Fruit fly (Drosophila melanogaster) whole organism, wandering third instar larva: ENCODE results near the gene CG12301.

Source experiments
- Abd-B ChIP-seq: fragments of >200 bp; optimal IDR thresholded peaks from 2 replicates; lab custom pipeline; 2017; ENCODE audit warnings: missing biosample characterization, missing genetic modification characterization
- CG32264 ChIP-seq: fragments of 200-800 bp; sonication (Bioruptor generic); optimal IDR thresholded peaks from 2 replicates; lab custom pipeline; 2016; ENCODE audit warnings: missing biosample characterization, missing genetic modification characterization
- CG9705 ChIP-seq: fragments of 200-800 bp; sonication (Bioruptor generic); optimal IDR thresholded peaks from 2 replicates; lab custom pipeline; 2018; ENCODE audit warnings: missing biosample characterization, mild to moderate bottlenecking, missing genetic modification characterization
- CrebA ChIP-seq: fragments of 200-800 bp; sonication (Bioruptor generic); optimal IDR thresholded peaks from 2 replicates; lab custom pipeline; 2016; ENCODE audit warnings: missing biosample characterization, mild to moderate bottlenecking, missing genetic modification characterization, borderline replicate concordance
- Dfd ChIP-seq: fragments of >200 bp; optimal IDR thresholded peaks from 2 replicates; lab custom pipeline; 2017; ENCODE audit warnings: missing biosample characterization, missing genetic modification characterization
- Dif ChIP-seq: fragments of 200-275, 200-300 bp; sonication (Bioruptor generic); optimal IDR thresholded peaks from 2 replicates; lab custom pipeline; 2018; ENCODE audit warnings: missing biosample characterization, missing genetic modification characterization; ENCODE audit not compliant: partially characterized antibody
- GATAd ChIP-seq: sonication (Bioruptor generic); optimal IDR thresholded peaks from 2 replicates; lab custom pipeline; 2016; ENCODE audit warnings: missing biosample characterization, missing genetic modification characterization
- HLH106 ChIP-seq: fragments of 200-800 bp; optimal IDR thresholded peaks from 3 replicates; lab custom pipeline; 2019; ENCODE audit warnings: missing biosample characterization, mild to moderate bottlenecking, missing genetic modification characterization, moderate library complexity
- Hnf4 ChIP-seq: fragments of 200-800 bp; sonication (Bioruptor generic); optimal IDR thresholded peaks from 2 replicates; lab custom pipeline; 2016; ENCODE audit warnings: missing biosample characterization, mild to moderate bottlenecking, missing genetic modification characterization
- Hr78 ChIP-seq: fragments of >200 bp; optimal IDR thresholded peaks from 2 replicates; lab custom pipeline; 2017; ENCODE audit warnings: missing biosample characterization, missing genetic modification characterization
- Hr83 ChIP-seq: fragments of 200-300 bp; sonication (Bioruptor generic); optimal IDR thresholded peaks from 2 replicates; lab custom pipeline; 2016; ENCODE audit warnings: missing biosample characterization, mild to moderate bottlenecking, missing genetic modification characterization, moderate library complexity; ENCODE audit not compliant: poor library complexity, severe bottlenecking
- Jra ChIP-seq: sonication (Bioruptor generic); optimal IDR thresholded peaks from 2 replicates; lab custom pipeline; 2016; ENCODE audit warnings: missing biosample characterization, missing genetic modification characterization
- Mio ChIP-seq: sonication (Bioruptor generic); optimal IDR thresholded peaks from 2 replicates; lab custom pipeline; 2016; ENCODE audit warnings: missing biosample characterization, missing genetic modification characterization
- Myc ChIP-seq: fragments of >200 bp; optimal IDR thresholded peaks from 2 replicates; lab custom pipeline; 2017
- N ChIP-seq: fragments of >200 bp; optimal IDR thresholded peaks from 2 replicates; lab custom pipeline; 2018; ENCODE audit warnings: missing biosample characterization, missing external identifiers, missing genetic modification characterization
- OdsH ChIP-seq: fragments of 200-800 bp; sonication (Bioruptor generic); optimal IDR thresholded peaks from 2 replicates; lab custom pipeline; 2016; ENCODE audit warnings: missing biosample characterization, mild to moderate bottlenecking, missing genetic modification characterization
- Rel ChIP-seq, 2 experiments: fragments of 200-800 bp; sonication (Bioruptor generic) in 1 of 2; optimal IDR thresholded peaks; 2 replicates in 1 of 2; 3 replicates in 1 of 2; lab custom pipeline; 2016 to 2019; ENCODE audit warnings: mild to moderate bottlenecking in 2 of 2, missing biosample characterization in 2 of 2, missing genetic modification characterization in 2 of 2, moderate library complexity in 1 of 2
- Sp1 ChIP-seq: fragments of 200-800 bp; sonication (Bioruptor generic); optimal IDR thresholded peaks from 3 replicates; lab custom pipeline; 2019; ENCODE audit warnings: missing biosample characterization, mild to moderate bottlenecking, missing genetic modification characterization, moderate library complexity
- Vsx2 ChIP-seq: fragments of 200-300, 225-300 bp; sonication (Bioruptor generic); optimal IDR thresholded peaks from 2 replicates; lab custom pipeline; 2018; ENCODE audit warnings: missing biosample characterization, missing genetic modification characterization; ENCODE audit not compliant: partially characterized antibody
- br ChIP-seq: fragments of 200-800 bp; sonication (Bioruptor generic); optimal IDR thresholded peaks from 2 replicates; lab custom pipeline; 2016; ENCODE audit warnings: missing biosample characterization, missing genetic modification characterization
- brk ChIP-seq: fragments of 200-800 bp; sonication (Bioruptor generic); optimal IDR thresholded peaks from 2 replicates; lab custom pipeline; 2016; ENCODE audit warnings: missing biosample characterization, mild to moderate bottlenecking, missing genetic modification characterization
- dl ChIP-seq, 2 experiments: fragments of 175-275, 200-275 bp in 1 of 2; fragments of 200-275 bp in 1 of 2; sonication (Bioruptor generic); optimal IDR thresholded peaks; lab custom pipeline; 2018; ENCODE audit warnings: mild to moderate bottlenecking in 2 of 2, missing biosample characterization in 2 of 2, missing genetic modification characterization in 2 of 2, moderate library complexity in 2 of 2; ENCODE audit not compliant: partially characterized antibody in 2 of 2, insufficient read depth in 1 of 2
- dmrt93B ChIP-seq: fragments of 200-800 bp; sonication (Bioruptor generic); optimal IDR thresholded peaks from 2 replicates; lab custom pipeline; 2018; ENCODE audit warnings: missing biosample characterization, mild to moderate bottlenecking, missing genetic modification characterization
- dsf ChIP-seq: sonication (Bioruptor generic); optimal IDR thresholded peaks from 2 replicates; lab custom pipeline; 2016; ENCODE audit warnings: missing biosample characterization, missing genetic modification characterization, borderline replicate concordance
- ey ChIP-seq: fragments of 200-800 bp; sonication (Bioruptor generic); optimal IDR thresholded peaks from 2 replicates; lab custom pipeline; 2016; ENCODE audit warnings: missing biosample characterization, missing genetic modification characterization
- foxo ChIP-seq, 2 experiments: fragments of 200-800 bp; sonication (Bioruptor generic); optimal IDR thresholded peaks; 2 replicates in 1 of 2; 3 replicates in 1 of 2; lab custom pipeline; 2016 to 2017; ENCODE audit warnings: missing biosample characterization in 2 of 2, missing genetic modification characterization in 2 of 2
- fru ChIP-seq: fragments of 200-800 bp; sonication (Bioruptor generic); optimal IDR thresholded peaks from 3 replicates; lab custom pipeline; 2016; ENCODE audit warnings: missing biosample characterization, mild to moderate bottlenecking, missing genetic modification characterization
- h ChIP-seq: fragments of 200-800 bp; sonication (Bioruptor generic); optimal IDR thresholded peaks from 3 replicates; lab custom pipeline; 2016; ENCODE audit warnings: missing biosample characterization, mild to moderate bottlenecking, missing genetic modification characterization
- jim ChIP-seq: fragments of 175-275, 200-325 bp; sonication (Bioruptor generic); optimal IDR thresholded peaks from 2 replicates; lab custom pipeline; 2016; ENCODE audit warnings: missing biosample characterization, mild to moderate bottlenecking, missing genetic modification characterization
- lola ChIP-seq: fragments of >200 bp; optimal IDR thresholded peaks from 2 replicates; lab custom pipeline; 2017; ENCODE audit warnings: missing biosample characterization, missing genetic modification characterization
- pan ChIP-seq: fragments of >200 bp; optimal IDR thresholded peaks from 2 replicates; lab custom pipeline; 2017
- psq ChIP-seq: fragments of 200-800 bp; sonication (Bioruptor generic); optimal IDR thresholded peaks from 3 replicates; lab custom pipeline; 2017; ENCODE audit warnings: missing biosample characterization, mild to moderate bottlenecking, missing genetic modification characterization, moderate library complexity
- rgr ChIP-seq: fragments of 200-800 bp; sonication (Bioruptor generic); optimal IDR thresholded peaks from 3 replicates; lab custom pipeline; 2016; ENCODE audit warnings: missing biosample characterization, mild to moderate bottlenecking, missing genetic modification characterization
- sage ChIP-seq: fragments of 200-800 bp; sonication (Bioruptor generic); optimal IDR thresholded peaks from 2 replicates; lab custom pipeline; 2016; ENCODE audit warnings: missing biosample characterization, mild to moderate bottlenecking, missing genetic modification characterization
- sv ChIP-seq: fragments of 200-800 bp; sonication (Bioruptor generic); optimal IDR thresholded peaks from 3 replicates; lab custom pipeline; 2016; ENCODE audit warnings: missing biosample characterization, missing genetic modification characterization
- tai ChIP-seq: sonication (Bioruptor generic); optimal IDR thresholded peaks from 2 replicates; lab custom pipeline; 2016; ENCODE audit warnings: missing biosample characterization, missing genetic modification characterization
- usp ChIP-seq: fragments of >200 bp; optimal IDR thresholded peaks from 2 replicates; lab custom pipeline; 2017; ENCODE audit warnings: missing biosample characterization, missing genetic modification characterization
- woc ChIP-seq: sonication (Bioruptor generic); optimal IDR thresholded peaks from 2 replicates; lab custom pipeline; 2016; ENCODE audit warnings: missing biosample characterization, mild to moderate bottlenecking, missing genetic modification characterization

CG12301 gene

dm6 chr3L:15548843-15549242, 31.8 kb upstream of the CG12301 start:
- TF ChIP-seq Rel (GFP tag; optimal IDR thresholded peaks at IDR 0.05; lab: Kevin White, UChicago): no peak
- TF ChIP-seq Rel (tag; optimal IDR thresholded peaks at IDR 0.05; lab: Kevin White, UChicago): no peak
- TF ChIP-seq OdsH (GFP tag; lab: Kevin White, UChicago): peak; percentile 40
- no peak for TF ChIP-seq Myc (lab: Kevin White, UChicago)
- no peak for TF ChIP-seq sage (GFP tag; lab: Kevin White, UChicago)
- no peak for TF ChIP-seq GATAd (GFP tag; lab: Kevin White, UChicago)
- peak; percentile 42 for TF ChIP-seq rgr (GFP tag; lab: Kevin White, UChicago)
- TF ChIP-seq fru: peak; percentile 13
- TF ChIP-seq HLH106 (tag; lab: Kevin White, UChicago): no peak
- no peak for TF ChIP-seq N (GFP tag; lab: Kevin White, UChicago)
- peak; percentile 63 for TF ChIP-seq h (GFP tag; lab: Kevin White, UChicago)
- no peak for TF ChIP-seq Abd-B
- no peak for TF ChIP-seq dl (GFP tag; optimal IDR thresholded peaks at IDR 0.05; lab: Kevin White, UChicago; ENCODE audit: insufficient read depth in 1 of 2, partially characterized antibody in 2 of 2)
- no peak for TF ChIP-seq pan (lab: Kevin White, UChicago)
- TF ChIP-seq tai (GFP tag; lab: Kevin White, UChicago): no peak
- TF ChIP-seq brk: peak; percentile 13
- TF ChIP-seq Hr83: peak; percentile 42
- TF ChIP-seq CrebA (GFP tag; lab: Kevin White, UChicago): no peak
- no peak for TF ChIP-seq Mio (GFP tag; lab: Kevin White, UChicago)
- TF ChIP-seq jim (GFP tag; lab: Kevin White, UChicago): no peak
- peak; percentile 17 for TF ChIP-seq br (GFP tag; lab: Kevin White, UChicago)
- TF ChIP-seq Hr78 (GFP tag; lab: Kevin White, UChicago): no peak
- no peak for TF ChIP-seq Dfd
- TF ChIP-seq foxo (GFP tag; optimal IDR thresholded peaks at IDR 0.05; lab: Kevin White, UChicago): peak in 1 of 2 experiments; percentile 13
- TF ChIP-seq Dif: no peak
- peak; percentile 42 for TF ChIP-seq Sp1
- no peak for TF ChIP-seq CG9705 (GFP tag; lab: Kevin White, UChicago)
- no peak for TF ChIP-seq Vsx2 (GFP tag; lab: Kevin White, UChicago)

DNA sequence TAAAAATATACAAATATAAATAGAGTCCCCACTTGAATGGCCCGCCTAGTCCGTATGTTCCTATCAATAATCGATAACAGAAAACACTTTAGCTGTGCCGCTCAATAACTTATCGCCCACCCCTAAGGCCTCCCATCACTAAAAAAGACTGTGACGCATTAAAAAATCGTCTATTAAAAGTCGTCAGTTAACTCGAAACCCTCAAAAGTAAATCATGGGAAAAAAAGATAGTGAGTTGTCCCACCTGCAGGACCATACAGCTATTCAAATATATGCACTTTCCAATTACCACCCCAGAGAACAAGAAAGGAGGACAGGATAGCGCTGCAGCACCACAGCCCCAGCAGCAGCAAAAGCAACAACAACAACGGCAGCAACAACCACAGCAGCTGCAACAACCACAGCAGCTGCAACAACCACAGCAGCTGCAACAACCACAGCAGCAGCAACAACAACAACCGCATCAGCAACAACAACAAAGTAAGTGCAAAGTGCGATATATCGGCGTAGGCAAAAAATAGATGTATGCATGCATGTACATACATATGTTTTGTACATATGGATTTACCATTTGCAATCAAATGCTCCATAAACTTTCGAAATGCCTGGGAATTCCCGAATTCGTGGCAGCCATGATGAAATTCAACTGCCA, 26.5 kb upstream of the CG12301 start, which contains the start of gene AGO2:
TSS of gene AGO2 (plus strand) at position 121 of the 652 bp plus-strand sequence.
- no peak for TF ChIP-seq sv (GFP tag; lab: Kevin White, UChicago)
- peak; percentile 24 for TF ChIP-seq h (GFP tag; lab: Kevin White, UChicago)
- TF ChIP-seq dl (GFP tag; optimal IDR thresholded peaks at IDR 0.05; lab: Kevin White, UChicago; ENCODE audit: insufficient read depth in 1 of 2, partially characterized antibody in 2 of 2): peak in 1 of 2 experiments; percentile 7
- TF ChIP-seq OdsH (GFP tag; lab: Kevin White, UChicago): no peak
- peak; percentile 65 for TF ChIP-seq Hnf4
- peak; percentile 76 for TF ChIP-seq Jra (GFP tag; lab: Kevin White, UChicago)
- no peak for TF ChIP-seq GATAd (GFP tag; lab: Kevin White, UChicago)
- no peak for TF ChIP-seq dsf (GFP tag; lab: Kevin White, UChicago)
- TF ChIP-seq woc (GFP tag; lab: Kevin White, UChicago): no peak
- no peak for TF ChIP-seq Vsx2 (GFP tag; lab: Kevin White, UChicago)
- TF ChIP-seq N (GFP tag; lab: Kevin White, UChicago): no peak
- TF ChIP-seq tai (GFP tag; lab: Kevin White, UChicago): no peak
- TF ChIP-seq Abd-B: no peak
- TF ChIP-seq Hr83: peak; percentile 54
- no peak for TF ChIP-seq CrebA (GFP tag; lab: Kevin White, UChicago)
- no peak for TF ChIP-seq Mio (GFP tag; lab: Kevin White, UChicago)
- TF ChIP-seq HLH106 (tag; lab: Kevin White, UChicago): peak; percentile 13
- no peak for TF ChIP-seq CG9705 (GFP tag; lab: Kevin White, UChicago)
- TF ChIP-seq Hr78 (GFP tag; lab: Kevin White, UChicago): no peak
- no peak for TF ChIP-seq ey (GFP tag; lab: Kevin White, UChicago)
- TF ChIP-seq foxo (GFP tag; optimal IDR thresholded peaks at IDR 0.05; lab: Kevin White, UChicago): no peak
- no peak for TF ChIP-seq usp (GFP tag; lab: Kevin White, UChicago)
- TF ChIP-seq Dif: no peak
- no peak for TF ChIP-seq psq (GFP tag; lab: Kevin White, UChicago)
- TF ChIP-seq rgr (GFP tag; lab: Kevin White, UChicago): no peak
- no peak for TF ChIP-seq pan (lab: Kevin White, UChicago)
- peak; percentile 56 for TF ChIP-seq Sp1
- peak; percentile 36 for TF ChIP-seq Myc (lab: Kevin White, UChicago)
- peak; percentile 45 for TF ChIP-seq br (GFP tag; lab: Kevin White, UChicago)
- TF ChIP-seq brk: no peak
- TF ChIP-seq sage (GFP tag; lab: Kevin White, UChicago): peak; percentile 35
- TF ChIP-seq dmrt93B (GFP tag; lab: Kevin White, UChicago): no peak
- peak; percentile 27 for TF ChIP-seq fru
- no peak for TF ChIP-seq lola (GFP tag; lab: Kevin White, UChicago)
- no peak for TF ChIP-seq CG32264
- TF ChIP-seq Dfd: peak; percentile 79
- no peak for TF ChIP-seq jim (GFP tag; lab: Kevin White, UChicago)
- no peak for TF ChIP-seq Rel (GFP tag; optimal IDR thresholded peaks at IDR 0.05; lab: Kevin White, UChicago)
- TF ChIP-seq Rel (tag; optimal IDR thresholded peaks at IDR 0.05; lab: Kevin White, UChicago): peak; percentile 100
